Fruit fly (Drosophila melanogaster): ENCODE measurements around the gene CG4572.

dm6 chr3R:19859370-19860033 is 4.7 kb downstream of the CG4572 start:
- TF ChIP-seq CG8478 (optimal IDR thresholded peaks at IDR 0.05) = no peak
- TF ChIP-seq CTCF (optimal IDR thresholded peaks at IDR 0.05) = no peak
